Worm (Caenorhabditis elegans): ENCODE results near the gene cdgs-1.
A peak's percentile ranks its signal among the peaks of the same experiment; 100 is the strongest.

ce11 chrIV:7790801-7791588 is 24.5 kb downstream of the cdgs-1 start, which contains the start of gene rsp-6:
- TF ChIP-seq W03F9.2 (tag; optimal IDR thresholded peaks at IDR 0.05), result peak; percentile 85
- TF ChIP-seq him-1 (tag; optimal IDR thresholded peaks at IDR 0.05), result peak; percentile 29
